Fruit fly (Drosophila melanogaster) whole organism, embryonic: ENCODE measurements around the gene CG31974.
A peak's percentile ranks its signal among the peaks of the same experiment; 100 is the strongest.

Experiments used
- Ada2b ChIP-seq: fragments of 200-800 bp; sonication (Bioruptor generic); IDR thresholded peaks from 2 replicates; pipeline ENCODE4 v1.3.6; 2022; ENCODE audit warnings: missing biosample characterization, missing genetic modification characterization
- B-H1 ChIP-seq: fragments of 200-800 bp; sonication (Bioruptor generic); IDR thresholded peaks from 3 replicates; pipeline ENCODE4 v1.3.6; 2022; ENCODE audit warnings: missing biosample characterization, missing genetic modification characterization
- CG1024 ChIP-seq: fragments of 200-800 bp; sonication (Bioruptor generic); IDR thresholded peaks from 2 replicates; pipeline ENCODE4 v1.3.6; 2022; ENCODE audit warnings: missing biosample characterization, missing genetic modification characterization
- CG10462 ChIP-seq: fragments of 200-800 bp; sonication (Bioruptor generic); optimal IDR thresholded peaks from 2 replicates; lab custom pipeline; 2016; ENCODE audit warnings: missing biosample characterization, missing genetic modification characterization
- CG10959 ChIP-seq: fragments of 200-800 bp; sonication (Bioruptor generic); IDR thresholded peaks from 2 replicates; pipeline ENCODE4 v1.3.6; 2022; ENCODE audit warnings: missing biosample characterization, missing genetic modification characterization
- CG11085 ChIP-seq: fragments of 200-800 bp; sonication (Bioruptor generic); IDR thresholded peaks from 2 replicates; pipeline ENCODE4 v1.3.6; 2022; ENCODE audit warnings: missing biosample characterization, missing genetic modification characterization
- CG11695 ChIP-seq: fragments of 200-800 bp; sonication (Bioruptor generic); IDR thresholded peaks from 3 replicates; pipeline ENCODE4 v1.3.6; 2022; ENCODE audit warnings: missing biosample characterization, missing genetic modification characterization
- CG11696 ChIP-seq: fragments of 200-800 bp; sonication (Bioruptor generic); IDR thresholded peaks from 2 replicates; pipeline ENCODE4 v1.3.6; 2022; ENCODE audit warnings: missing biosample characterization, missing genetic modification characterization
- CG12769 ChIP-seq: fragments of 200-800 bp; sonication (Bioruptor generic); optimal IDR thresholded peaks from 2 replicates; lab custom pipeline; 2019; ENCODE audit warnings: missing biosample characterization, mild to moderate bottlenecking, missing genetic modification characterization, moderate library complexity
- CG13296 ChIP-seq: fragments of 200-800 bp; sonication (Bioruptor generic); optimal IDR thresholded peaks from 3 replicates; lab custom pipeline; 2018; ENCODE audit warnings: missing biosample characterization, mild to moderate bottlenecking, missing genetic modification characterization
- CG13624 ChIP-seq: fragments of 200-800 bp; sonication (Bioruptor generic); optimal IDR thresholded peaks from 2 replicates; lab custom pipeline; 2016; ENCODE audit warnings: missing biosample characterization, missing genetic modification characterization
- CG16813 ChIP-seq: fragments of 200-800 bp; sonication (Bioruptor generic); IDR thresholded peaks from 3 replicates; pipeline ENCODE4 v1.3.6; 2022; ENCODE audit warnings: missing biosample characterization, missing genetic modification characterization; ENCODE audit not compliant: partially characterized antibody
- CG17385 ChIP-seq: fragments of 200-800 bp; sonication (Bioruptor generic); optimal IDR thresholded peaks from 3 replicates; lab custom pipeline; 2018; ENCODE audit warnings: missing biosample characterization, mild to moderate bottlenecking, missing genetic modification characterization
- CG1832 ChIP-seq: fragments of 200-800 bp; sonication (Bioruptor generic); optimal IDR thresholded peaks from 2 replicates; lab custom pipeline; 2017; ENCODE audit warnings: missing biosample characterization, mild to moderate bottlenecking, missing genetic modification characterization, inconsistent platforms
- CG18764 ChIP-seq: fragments of 200-800 bp; sonication (Bioruptor generic); optimal IDR thresholded peaks from 3 replicates; lab custom pipeline; 2016; ENCODE audit warnings: missing biosample characterization, missing genetic modification characterization
- CG2199 ChIP-seq: fragments of 200-800 bp; sonication (Bioruptor generic); IDR thresholded peaks from 3 replicates; pipeline ENCODE4 v1.3.6; 2022; ENCODE audit warnings: missing biosample characterization, missing genetic modification characterization
- CG30020 ChIP-seq: fragments of 200-800 bp; optimal IDR thresholded peaks from 2 replicates; lab custom pipeline; 2019; ENCODE audit warnings: missing biosample characterization, mild to moderate bottlenecking, missing genetic modification characterization, moderate library complexity
- CG30431 ChIP-seq: fragments of 200-800 bp; sonication (Bioruptor generic); optimal IDR thresholded peaks from 2 replicates; lab custom pipeline; 2017; ENCODE audit warnings: missing biosample characterization, missing genetic modification characterization
- CG31365 ChIP-seq: fragments of 200-800 bp; sonication (Bioruptor generic); optimal IDR thresholded peaks from 2 replicates; lab custom pipeline; 2018; ENCODE audit warnings: missing biosample characterization, mild to moderate bottlenecking, missing genetic modification characterization
- CG3281 ChIP-seq: fragments of 200-800 bp; sonication (Bioruptor generic); optimal IDR thresholded peaks from 3 replicates; lab custom pipeline; 2017; ENCODE audit warnings: missing biosample characterization, mild to moderate bottlenecking, missing genetic modification characterization
- CG6791 ChIP-seq: fragments of 200-800 bp; sonication (Bioruptor generic); IDR thresholded peaks from 3 replicates; pipeline ENCODE4 v1.3.6; 2022; ENCODE audit warnings: missing biosample characterization, missing genetic modification characterization; ENCODE audit not compliant: partially characterized antibody
- CG6854 ChIP-seq: fragments of 200-800 bp; sonication (Bioruptor generic); optimal IDR thresholded peaks from 3 replicates; lab custom pipeline; 2017; ENCODE audit warnings: missing biosample characterization, mild to moderate bottlenecking, missing genetic modification characterization
- D ChIP-seq, 2 experiments: fragments of 200-800 bp in 1 of 2; fragments of >200 bp in 1 of 2; sonication (Bioruptor generic) in 1 of 2; optimal IDR thresholded peaks; 2 replicates in 1 of 2; 3 replicates in 1 of 2; lab custom pipeline; 2017; ENCODE audit warnings: mild to moderate bottlenecking in 1 of 2, missing biosample characterization in 1 of 2, missing genetic modification characterization in 1 of 2, missing genetic modification reagents in 1 of 2
- Deaf1 ChIP-seq: fragments of 200-800 bp; optimal IDR thresholded peaks from 3 replicates; lab custom pipeline; 2019; ENCODE audit warnings: missing biosample characterization, mild to moderate bottlenecking, missing genetic modification characterization, moderate library complexity
- Dll ChIP-seq: fragments of 200-800 bp; sonication (Bioruptor generic); IDR thresholded peaks from 4 replicates; pipeline ENCODE4 v1.3.6; 2022; ENCODE audit warnings: missing biosample characterization, missing genetic modification characterization; ENCODE audit not compliant: partially characterized antibody
- Dref ChIP-seq: fragments of 200-800 bp; sonication (Bioruptor generic); IDR thresholded peaks from 2 replicates; pipeline ENCODE4 v1.3.6; 2022; ENCODE audit warnings: missing biosample characterization, missing genetic modification characterization
- HLHmδ ChIP-seq: fragments of 200-800 bp; sonication (Bioruptor generic); optimal IDR thresholded peaks from 2 replicates; lab custom pipeline; 2018; ENCODE audit warnings: missing biosample characterization, mild to moderate bottlenecking, missing genetic modification characterization, moderate library complexity
- Hmx ChIP-seq: fragments of 200-800 bp; sonication (Bioruptor generic); optimal IDR thresholded peaks from 2 replicates; lab custom pipeline; 2016; ENCODE audit warnings: missing biosample characterization, missing genetic modification characterization
- MBD-R2 ChIP-seq: fragments of 200-800 bp; sonication (Bioruptor generic); IDR thresholded peaks from 2 replicates; pipeline ENCODE4 v1.3.6; 2022; ENCODE audit warnings: missing biosample characterization, missing genetic modification characterization
- NFAT ChIP-seq: fragments of 200-800 bp; sonication (Bioruptor generic); IDR thresholded peaks from 2 replicates; pipeline ENCODE4 v1.3.6; 2022; ENCODE audit warnings: missing biosample characterization, missing genetic modification characterization
- Oaz ChIP-seq: fragments of 200-800 bp; sonication (Bioruptor generic); IDR thresholded peaks from 2 replicates; pipeline ENCODE4 v1.3.6; 2022; ENCODE audit warnings: missing biosample characterization, missing genetic modification characterization
- Pdp1 ChIP-seq, 2 experiments: fragments of 200-800 bp; sonication (Bioruptor generic); optimal IDR thresholded peaks; 3 replicates each; lab custom pipeline; 2016; ENCODE audit warnings: missing biosample characterization in 2 of 2, missing genetic modification characterization in 2 of 2, mild to moderate bottlenecking in 1 of 2, moderate library complexity in 1 of 2
- Six4 ChIP-seq: fragments of 200-800 bp; sonication (Bioruptor generic); optimal IDR thresholded peaks from 2 replicates; lab custom pipeline; 2016; ENCODE audit warnings: missing biosample characterization, missing genetic modification characterization
- ac ChIP-seq: fragments of 200-800 bp; sonication (Bioruptor generic); optimal IDR thresholded peaks from 3 replicates; lab custom pipeline; 2017; ENCODE audit warnings: missing biosample characterization, mild to moderate bottlenecking, missing genetic modification characterization
- cas ChIP-seq: fragments of 200-800 bp; sonication (Bioruptor generic); IDR thresholded peaks from 2 replicates; pipeline ENCODE4 v1.3.6; 2022; ENCODE audit warnings: missing biosample characterization, missing genetic modification characterization
- chinmo ChIP-seq: fragments of 200-800 bp; sonication (Bioruptor generic); IDR thresholded peaks from 4 replicates; pipeline ENCODE4 v1.3.6; 2022; ENCODE audit warnings: missing biosample characterization, missing genetic modification characterization; ENCODE audit not compliant: partially characterized antibody
- en ChIP-seq: fragments of 200-800 bp; sonication (Bioruptor generic); optimal IDR thresholded peaks from 2 replicates; lab custom pipeline; 2016; ENCODE audit warnings: missing biosample characterization, missing genetic modification characterization
- gcm2 ChIP-seq: fragments of 200-800 bp; sonication (Bioruptor generic); optimal IDR thresholded peaks from 2 replicates; lab custom pipeline; 2016; ENCODE audit warnings: missing biosample characterization, missing genetic modification characterization
- gfzf ChIP-seq: fragments of 200-800 bp; sonication (Bioruptor generic); optimal IDR thresholded peaks from 2 replicates; lab custom pipeline; 2016; ENCODE audit warnings: missing biosample characterization, mild to moderate bottlenecking, missing genetic modification characterization, moderate library complexity
- gsb ChIP-seq: fragments of 200-800 bp; sonication (Bioruptor generic); IDR thresholded peaks from 2 replicates; pipeline ENCODE4 v1.3.6; 2022; ENCODE audit warnings: missing biosample characterization, missing genetic modification characterization
- hbn ChIP-seq: fragments of 200-800 bp; sonication (Bioruptor generic); IDR thresholded peaks from 2 replicates; pipeline ENCODE4 v1.3.6; 2022; ENCODE audit warnings: missing biosample characterization, missing genetic modification characterization; ENCODE audit not compliant: partially characterized antibody
- ken ChIP-seq: fragments of 200-800 bp; sonication (Bioruptor generic); IDR thresholded peaks from 3 replicates; pipeline ENCODE4 v1.3.6; 2022; ENCODE audit warnings: missing biosample characterization, missing genetic modification characterization
- lbe ChIP-seq: fragments of 200-800 bp; sonication (Bioruptor generic); optimal IDR thresholded peaks from 2 replicates; lab custom pipeline; 2016; ENCODE audit warnings: missing biosample characterization, mild to moderate bottlenecking, missing genetic modification characterization
- mam ChIP-seq: fragments of 200-800 bp; sonication (Bioruptor generic); optimal IDR thresholded peaks from 3 replicates; lab custom pipeline; 2016; ENCODE audit warnings: missing biosample characterization, missing genetic modification characterization
- nerfin-2 ChIP-seq: fragments of 200-800 bp; sonication (Bioruptor generic); IDR thresholded peaks from 2 replicates; pipeline ENCODE4 v1.3.6; 2022; ENCODE audit warnings: missing biosample characterization, missing genetic modification characterization; ENCODE audit not compliant: partially characterized antibody
- odd ChIP-seq: fragments of 200-800 bp; sonication (Bioruptor generic); optimal IDR thresholded peaks from 2 replicates; lab custom pipeline; 2017; ENCODE audit warnings: missing biosample characterization, mild to moderate bottlenecking, missing genetic modification characterization
- psq ChIP-seq: fragments of 200-800 bp; sonication (Bioruptor generic); optimal IDR thresholded peaks from 2 replicates; lab custom pipeline; 2017; ENCODE audit warnings: missing biosample characterization, missing genetic modification characterization
- so ChIP-seq: fragments of 200-800 bp; sonication (Bioruptor generic); IDR thresholded peaks from 3 replicates; pipeline ENCODE4 v1.3.6; 2022; ENCODE audit warnings: missing biosample characterization, missing genetic modification characterization
- sqz ChIP-seq: fragments of 200-800 bp; sonication (Bioruptor generic); optimal IDR thresholded peaks from 3 replicates; lab custom pipeline; 2018; ENCODE audit warnings: missing biosample characterization, mild to moderate bottlenecking, missing genetic modification characterization
- twi ChIP-seq: fragments of 200-800 bp; optimal IDR thresholded peaks from 2 replicates; lab custom pipeline; 2019; ENCODE audit warnings: missing biosample characterization, mild to moderate bottlenecking, missing genetic modification characterization, moderate library complexity
- usp ChIP-seq: fragments of >200 bp; optimal IDR thresholded peaks from 2 replicates; lab custom pipeline; 2017; ENCODE audit warnings: missing biosample characterization, missing genetic modification characterization

CG31974 gene

dm6 chr2L:128296-128715 is 14.6 kb downstream of the CG31974 start (continued):
- no peak for TF ChIP-seq ken
- no peak for TF ChIP-seq CG6791 (GFP tag; lab: Robert Waterston, UW)
- no peak for TF ChIP-seq en (GFP tag; lab: Kevin White, UChicago)
- no peak for TF ChIP-seq mam (GFP tag; lab: Kevin White, UChicago)
- no peak for TF ChIP-seq CG18764 (GFP tag; lab: Kevin White, UChicago)
- no peak for TF ChIP-seq Ada2b (GFP tag; lab: Robert Waterston, UW)
- no peak for TF ChIP-seq gfzf (GFP tag; lab: Kevin White, UChicago)
- peak; percentile 21 for TF ChIP-seq CG17385 (GFP tag; lab: Kevin White, UChicago)
- TF ChIP-seq CG1832 (GFP tag; lab: Kevin White, UChicago), result no peak
- 0 out of 3 replicates have a peak, but pooled peaks have one; percentile 54 for TF ChIP-seq CG2199 (GFP tag; lab: Robert Waterston, UW)
- peak; percentile 12 for TF ChIP-seq odd (GFP tag; lab: Kevin White, UChicago)
- TF ChIP-seq cas (GFP tag; lab: Robert Waterston, UW), result no peak
- TF ChIP-seq Dll (GFP tag; lab: Robert Waterston, UW), result no peak
- no peak for TF ChIP-seq nerfin-2 (GFP tag; lab: Robert Waterston, UW)
- TF ChIP-seq so (GFP tag; lab: Robert Waterston, UW), result no peak
- no peak for TF ChIP-seq sqz
- no peak for TF ChIP-seq Oaz (GFP tag; lab: Robert Waterston, UW)
- peak; percentile 7 for TF ChIP-seq CG6854 (GFP tag; lab: Kevin White, UChicago)
- peak in 1 of 2 experiments; percentile 15 for TF ChIP-seq Pdp1 (GFP tag; optimal IDR thresholded peaks at IDR 0.05; lab: Kevin White, UChicago)
- TF ChIP-seq Hmx (GFP tag; lab: Kevin White, UChicago), result no peak
- TF ChIP-seq usp, result no peak
- no peak for TF ChIP-seq twi (tag; lab: Kevin White, UChicago)
- TF ChIP-seq CG1024, result no peak
- no peak for TF ChIP-seq CG30020 (tag; lab: Kevin White, UChicago)
- peak; percentile 63; the same call in 2 of the 4 replicates for TF ChIP-seq chinmo
- TF ChIP-seq CG10959 (GFP tag; lab: Robert Waterston, UW), result no peak
- TF ChIP-seq CG16813 (GFP tag; lab: Robert Waterston, UW), result no peak
- TF ChIP-seq ac (GFP tag; lab: Kevin White, UChicago), result no peak
- peak; percentile 19 for TF ChIP-seq CG13296 (GFP tag; lab: Kevin White, UChicago)
- no peak for TF ChIP-seq CG11085
- TF ChIP-seq CG10462 (GFP tag; lab: Kevin White, UChicago), result no peak
- TF ChIP-seq CG13624 (GFP tag; lab: Kevin White, UChicago), result peak; percentile 40
- TF ChIP-seq CG3281, result peak; percentile 15
- no peak for TF ChIP-seq gsb (GFP tag; lab: Robert Waterston, UW)
- TF ChIP-seq CG12769, result peak; percentile 20
- TF ChIP-seq CG11695 (GFP tag; lab: Robert Waterston, UW), result peak; percentile 45; the same call in 1 of the 3 replicates
- no peak for TF ChIP-seq HLHmδ (GFP tag; lab: Kevin White, UChicago)
- TF ChIP-seq hbn, result no peak
- 0 out of 2 replicates have a peak, but pooled peaks have one; percentile 18 for TF ChIP-seq CG11696 (GFP tag; lab: Robert Waterston, UW)
- TF ChIP-seq NFAT (GFP tag; lab: Robert Waterston, UW), result no peak
- no peak for TF ChIP-seq lbe (GFP tag; lab: Kevin White, UChicago)
- no peak for TF ChIP-seq gcm2
- TF ChIP-seq Six4 (GFP tag; lab: Kevin White, UChicago), result no peak
- TF ChIP-seq CG31365 (tag; lab: Kevin White, UChicago), result no peak
- peak; percentile 51 for TF ChIP-seq Deaf1 (tag; lab: Kevin White, UChicago)
- TF ChIP-seq CG30431 (GFP tag; lab: Kevin White, UChicago), result no peak
- TF ChIP-seq D (optimal IDR thresholded peaks at IDR 0.05; lab: Kevin White, UChicago), result no peak
- TF ChIP-seq D (GFP tag; optimal IDR thresholded peaks at IDR 0.05; lab: Kevin White, UChicago), result no peak
- no peak; the same call in 2 of the 3 replicates for TF ChIP-seq B-H1
- no peak for TF ChIP-seq Dref (GFP tag; lab: Robert Waterston, UW)
- TF ChIP-seq MBD-R2, result no peak
- no peak for TF ChIP-seq psq (GFP tag; lab: Kevin White, UChicago)
